Worm (Caenorhabditis elegans): ENCODE data around the gene sru-27.

sru-27 gene

DNA sequence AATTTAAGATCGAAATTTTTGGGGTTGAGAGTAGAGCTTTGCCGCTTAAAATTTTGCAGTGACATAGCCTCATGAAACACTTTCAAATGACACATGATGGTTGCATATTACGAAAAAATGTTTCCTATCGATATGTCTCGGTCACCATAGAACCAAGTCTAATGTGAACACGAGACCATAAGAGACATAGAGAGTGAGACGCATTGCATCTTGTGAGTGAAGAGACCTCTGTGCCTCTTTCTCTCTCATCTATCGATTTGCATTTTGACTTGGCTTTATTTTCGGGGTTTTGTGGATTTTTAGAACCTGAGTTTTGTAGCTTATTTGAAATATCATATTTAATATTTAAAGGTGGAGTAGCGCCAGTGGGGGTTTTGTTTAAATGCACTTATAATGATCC is 32.3 kb upstream of the sru-27 start (continued):
- TF ChIP-seq ceh-31 (tag; optimal IDR thresholded peaks at IDR 0.05): no peak
- TF ChIP-seq rnt-1 (tag; optimal IDR thresholded peaks at IDR 0.05): no peak

DNA sequence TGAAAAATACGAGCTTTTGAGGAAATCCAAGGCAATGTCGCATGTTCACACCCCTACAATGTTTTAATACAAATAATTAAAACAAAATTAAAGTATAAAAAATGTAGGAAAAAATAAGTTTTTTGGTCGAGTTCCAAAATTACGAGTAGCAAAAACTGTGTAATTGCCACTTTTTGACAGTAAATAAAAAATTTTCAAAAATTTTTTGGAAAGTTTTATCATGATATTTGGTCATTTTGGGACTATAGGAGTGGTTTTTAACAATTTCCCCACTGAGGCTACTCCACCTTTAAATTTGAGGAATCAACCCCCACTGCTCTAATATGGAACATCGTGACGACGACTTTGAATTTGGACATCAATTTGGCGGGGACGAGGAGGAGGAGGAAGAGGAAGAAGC is 31.8 kb upstream of the sru-27 start, which contains the start of gene gid-8:
gid-8 (plus strand) TSS at position 301 of the 400 bp plus-strand sequence.
- TF ChIP-seq hlh-6 (tag; optimal IDR thresholded peaks at IDR 0.05) (no peak), T23F11.4 (GFP tag; optimal IDR thresholded peaks at IDR 0.05) (no peak), ceh-34 (tag; optimal IDR thresholded peaks at IDR 0.05) (no peak), nhr-11 (tag; optimal IDR thresholded peaks at IDR 0.05) (no peak), mec-3 (tag; optimal IDR thresholded peaks at IDR 0.05; ENCODE audit: borderline replicate concordance) (no peak), pha-2 (tag; optimal IDR thresholded peaks at IDR 0.05) (no peak), C08G9.2 (tag; optimal IDR thresholded peaks at IDR 0.05) (no peak), ceh-2 (tag; optimal IDR thresholded peaks at IDR 0.05) (no peak), elt-2 (tag; optimal IDR thresholded peaks at IDR 0.05) (no peak), eyg-1 (tag; optimal IDR thresholded peaks at IDR 0.05) (no peak), ceh-24 (tag; optimal IDR thresholded peaks at IDR 0.05) (no peak), pqm-1 (tag; optimal IDR thresholded peaks at IDR 0.05) (no peak), K02D7.2 (tag; optimal IDR thresholded peaks at IDR 0.05) (no peak), lim-6 (tag; optimal IDR thresholded peaks at IDR 0.05) (no peak), unc-42 (tag; optimal IDR thresholded peaks at IDR 0.05) (no peak), dve-1 (tag; optimal IDR thresholded peaks at IDR 0.05) (no peak)

DNA sequence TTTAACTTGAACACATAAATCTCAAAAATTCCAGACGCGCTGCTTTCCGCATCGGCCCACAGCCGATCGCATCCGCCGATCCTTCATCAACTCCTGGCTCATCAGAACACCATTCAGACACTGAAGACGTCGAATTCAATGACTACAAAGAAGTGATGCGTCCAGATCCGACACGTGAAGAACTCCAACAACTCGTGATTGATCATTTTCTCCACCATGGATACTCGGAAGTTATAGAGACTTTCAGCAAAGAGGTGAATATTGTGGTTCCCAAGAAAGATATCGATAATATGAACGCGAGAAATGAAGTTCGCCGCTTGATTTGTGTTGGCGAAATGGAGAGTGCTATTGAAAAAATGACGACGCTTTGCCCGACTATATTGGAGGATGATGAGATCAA is 30.3 kb upstream of the sru-27 start:
- TF ChIP-seq lin-11 (tag; optimal IDR thresholded peaks at IDR 0.05) (no peak), ceh-14 (tag; optimal IDR thresholded peaks at IDR 0.05) (no peak), ahr-1 (tag; optimal IDR thresholded peaks at IDR 0.05) (no peak), npax-4 (tag; optimal IDR thresholded peaks at IDR 0.05) (no peak), tbx-2 (tag; optimal IDR thresholded peaks at IDR 0.05) (no peak), K02D7.2 (tag; optimal IDR thresholded peaks at IDR 0.05) (no peak), ceh-6 (GFP tag; optimal IDR thresholded peaks at IDR 0.05) (no peak)

DNA sequence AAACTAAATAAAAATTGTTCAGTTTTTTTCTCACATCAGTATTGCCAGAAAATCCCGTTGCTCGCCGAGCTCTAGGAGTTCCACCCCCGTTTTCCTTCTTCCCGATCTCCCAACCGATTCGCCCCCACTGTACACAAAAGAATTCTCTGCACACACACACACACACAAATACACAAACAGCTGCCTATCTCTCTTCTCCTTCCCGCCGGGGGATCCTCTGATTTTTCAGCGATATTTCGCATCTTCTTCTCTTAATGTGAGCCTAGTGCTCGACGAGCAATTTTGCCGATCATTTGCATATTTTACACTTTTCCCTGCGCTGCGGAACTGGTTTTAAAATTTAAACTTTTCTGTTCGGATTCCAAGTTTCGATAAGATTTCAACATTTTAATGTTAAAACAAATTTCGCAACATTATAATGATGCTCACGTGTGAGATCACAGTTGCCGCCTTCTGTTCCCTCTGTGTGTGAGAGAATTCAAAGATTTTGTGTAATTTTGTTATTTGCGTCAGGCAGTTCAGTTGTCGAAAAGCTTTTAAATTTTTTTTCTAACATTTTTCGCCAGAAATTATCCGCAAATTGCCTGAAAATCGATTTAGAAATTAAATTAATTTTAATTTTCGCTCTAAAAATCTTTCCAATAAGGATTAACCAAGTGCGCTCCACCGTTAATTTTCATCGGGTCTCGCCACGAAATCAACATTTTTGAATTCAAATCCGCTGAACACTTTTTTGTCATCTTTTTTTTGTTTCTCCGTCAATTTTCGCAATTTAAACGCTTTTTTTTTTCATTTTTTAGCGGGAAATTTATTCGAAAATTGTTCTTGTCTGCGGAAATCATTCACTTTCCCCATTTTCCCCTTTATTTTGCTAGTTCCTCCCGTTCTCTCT is 27.9 kb upstream of the sru-27 start:
- TF ChIP-seq pat-9 (tag; optimal IDR thresholded peaks at IDR 0.05): peak; percentile 23
- TF ChIP-seq rnt-1 (tag; optimal IDR thresholded peaks at IDR 0.05): peak; percentile 18
- no peak for TF ChIP-seq sox-4 (tag; optimal IDR thresholded peaks at IDR 0.05)
- no peak for TF ChIP-seq K09A11.1 (tag; optimal IDR thresholded peaks at IDR 0.05; ENCODE audit: insufficient read depth)
- no peak for TF ChIP-seq nhr-232 (tag; optimal IDR thresholded peaks at IDR 0.05)
- TF ChIP-seq ceh-9 (tag; optimal IDR thresholded peaks at IDR 0.05): no peak
- no peak for TF ChIP-seq fax-1 (tag; optimal IDR thresholded peaks at IDR 0.05)
- no peak for TF ChIP-seq pax-1 (tag; optimal IDR thresholded peaks at IDR 0.05)
- peak; percentile 83 for TF ChIP-seq ceh-18 (tag; optimal IDR thresholded peaks at IDR 0.05)
- no peak for TF ChIP-seq pha-2 (tag; optimal IDR thresholded peaks at IDR 0.05)
- TF ChIP-seq unc-42 (tag; optimal IDR thresholded peaks at IDR 0.05): peak; percentile 64
- TF ChIP-seq pha-4 (tag; optimal IDR thresholded peaks at IDR 0.05): no peak
- TF ChIP-seq npax-4 (tag; optimal IDR thresholded peaks at IDR 0.05): no peak
- TF ChIP-seq tbx-2 (tag; optimal IDR thresholded peaks at IDR 0.05): peak; percentile 20
- TF ChIP-seq ceh-22 (tag; optimal IDR thresholded peaks at IDR 0.05): no peak
- TF ChIP-seq zip-5 (tag; optimal IDR thresholded peaks at IDR 0.05): no peak
- peak; percentile 5 for TF ChIP-seq syd-9 (tag; optimal IDR thresholded peaks at IDR 0.05)
- TF ChIP-seq elt-4 (tag; optimal IDR thresholded peaks at IDR 0.05): no peak
